Worm (Caenorhabditis elegans) whole organism, L3 larva: ENCODE measurements around the gene gpa-5.

ENCODE experiments used
- fkh-2 ChIP-seq: fragments of 150-350 bp; optimal IDR thresholded peaks from 2 replicates; lab custom pipeline; 2014; ENCODE audit warnings: missing biosample characterization, missing genetic modification reagents, missing genetic modification characterization
- nfya-1 ChIP-seq: sonication (generic microtip); optimal IDR thresholded peaks from 2 replicates; lab custom pipeline; 2017; ENCODE audit warnings: missing genetic modification characterization, mild to moderate bottlenecking, missing compliant biosample characterization, antibody characterized with exemption, moderate library complexity; ENCODE audit not compliant: insufficient read depth
- nhr-11 ChIP-seq: fragments of 150-350 bp; optimal IDR thresholded peaks from 2 replicates; lab custom pipeline; 2014; ENCODE audit warnings: missing biosample characterization, missing genetic modification characterization

DNA sequence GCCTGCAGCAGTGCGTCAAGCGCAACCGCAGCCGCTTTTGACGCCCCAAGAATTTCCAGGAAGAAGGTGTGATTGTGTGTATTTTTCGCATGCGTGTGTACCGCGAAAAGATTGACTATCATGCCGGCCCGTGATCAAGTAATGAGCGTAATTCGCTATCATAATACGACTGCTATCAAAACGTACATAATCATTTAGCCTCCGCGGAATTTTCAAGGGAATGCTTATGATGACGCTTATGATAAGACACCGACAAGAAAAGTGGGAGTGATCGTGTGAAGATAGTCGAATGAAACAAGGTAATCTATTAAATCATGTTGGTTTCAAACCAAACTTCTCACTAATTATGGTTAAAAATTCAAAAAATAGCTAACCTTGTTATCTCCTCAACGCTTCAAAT is 37.0 kb upstream of the gpa-5 start:
- TF ChIP-seq fkh-2 (tag; lab: Kevin White, UChicago), result no peak
- no peak for TF ChIP-seq nhr-11
- no peak for TF ChIP-seq nfya-1 (tag; lab: Kevin White, UChicago)
